Worm (Caenorhabditis elegans): Measurements from ENCODE around the gene srx-93.
"Not testable (repeated sequence)": the region's sequence is repeated elsewhere in the genome, so short reads cannot be mapped to it uniquely, and the experiment has no call there.

Gene srx-93

DNA sequence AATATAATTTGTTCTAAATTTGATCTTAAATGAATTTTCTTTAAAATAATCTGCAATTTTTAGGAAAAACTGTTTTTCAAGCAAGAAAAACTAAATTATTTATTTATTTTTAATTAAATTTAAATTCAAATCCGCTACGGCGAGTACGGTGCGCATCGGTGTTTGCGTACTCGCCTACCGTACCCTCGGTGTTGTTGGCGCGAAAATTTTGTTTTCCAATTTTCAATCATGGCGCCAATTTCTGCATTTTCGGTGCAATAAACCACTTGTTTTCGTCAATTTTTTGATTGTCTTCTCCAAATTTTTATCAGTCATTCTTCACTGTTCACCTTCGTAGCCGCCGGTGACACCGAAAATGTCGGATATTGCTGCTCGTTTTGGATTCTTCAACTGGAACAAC is 41.7 kb downstream of the srx-93 start, which contains the start of gene pygl-1:
TSS of gene pygl-1 (plus strand) at position 211 of the 400 bp plus-strand sequence.
- TF ChIP-seq lsy-2 (tag; optimal IDR thresholded peaks at IDR 0.05) (peak in 1 of 2 experiments; percentile 81), fos-1 (tag; optimal IDR thresholded peaks at IDR 0.05) (no peak), peb-1 (tag; optimal IDR thresholded peaks at IDR 0.05) (no peak), unc-62 (GFP tag; optimal IDR thresholded peaks at IDR 0.05) (no peak), Y55F3AM.14 (GFP tag; optimal IDR thresholded peaks at IDR 0.05) (no peak), nhr-77 (tag; optimal IDR thresholded peaks at IDR 0.05) (no peak)

DNA sequence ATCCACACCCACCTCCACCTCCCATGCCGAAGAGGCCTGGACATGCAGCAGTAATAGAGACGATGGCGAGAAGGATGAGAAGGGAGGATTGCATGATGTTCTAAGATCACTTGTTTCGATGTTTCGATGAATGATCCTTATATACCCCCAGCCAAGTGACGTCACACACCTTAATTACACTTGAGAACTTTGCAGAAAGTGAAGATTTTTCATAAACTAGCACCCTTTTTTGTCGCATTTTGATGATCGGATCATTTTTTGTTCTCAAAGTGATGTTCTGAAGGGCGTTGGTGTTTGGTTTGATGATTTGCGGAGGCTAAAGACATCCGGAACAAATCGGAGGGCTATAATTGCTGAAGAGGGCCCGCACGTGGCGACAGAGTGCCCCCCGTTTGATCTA is 44.7 kb downstream of the srx-93 start, which contains the start of gene grl-27:
TSS of gene grl-27 (minus strand) at position 101 of the 400 bp plus-strand sequence.
- TF ChIP-seq blmp-1 (tag; optimal IDR thresholded peaks at IDR 0.05; ENCODE audit: insufficient read depth) (no peak), crh-2 (tag; optimal IDR thresholded peaks at IDR 0.05) (no peak), gmeb-1 (tag; optimal IDR thresholded peaks at IDR 0.05) (no peak), elt-1 (tag; optimal IDR thresholded peaks at IDR 0.05) (no peak), sma-3 (GFP tag; optimal IDR thresholded peaks at IDR 0.05) (no peak), nhr-129 (tag; optimal IDR thresholded peaks at IDR 0.05) (no peak), lin-39 (tag; optimal IDR thresholded peaks at IDR 0.05) (no peak), nhr-11 (tag; optimal IDR thresholded peaks at IDR 0.05) (no peak), nhr-10 (tag; optimal IDR thresholded peaks at IDR 0.05) (no peak), elt-3 (tag; optimal IDR thresholded peaks at IDR 0.05) (no peak), lin-11 (tag; optimal IDR thresholded peaks at IDR 0.05) (no peak), zag-1 (tag; optimal IDR thresholded peaks at IDR 0.05) (no peak), C34F6.9 (tag; optimal IDR thresholded peaks at IDR 0.05) (no peak), skn-1 (tag; optimal IDR thresholded peaks at IDR 0.05) (no peak)

DNA sequence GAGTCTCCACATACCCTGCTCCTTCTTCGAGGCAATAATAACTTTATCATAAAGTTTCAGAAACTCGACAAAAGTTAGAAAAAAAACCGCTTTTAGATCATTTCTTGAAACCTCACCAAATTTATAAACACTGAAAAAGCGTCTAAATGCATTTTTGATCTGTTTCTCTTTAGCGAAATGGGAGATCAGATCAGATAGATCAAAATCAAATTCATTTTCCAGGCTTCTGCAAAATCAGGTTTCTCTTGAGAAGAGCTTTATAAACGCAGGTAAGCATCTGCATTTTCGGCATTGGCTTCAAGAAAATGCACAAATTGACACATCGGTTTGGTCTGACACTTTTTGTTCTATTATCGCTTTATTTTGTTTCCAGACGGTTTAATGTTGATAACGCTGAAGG is 48.1 kb downstream of the srx-93 start, which contains the start of gene F40C5.1:
TSS of gene F40C5.1 (plus strand) at position 301 of the 400 bp plus-strand sequence.
- TF ChIP-seq dmd-4 (tag; optimal IDR thresholded peaks at IDR 0.05); crh-2 (tag; optimal IDR thresholded peaks at IDR 0.05); ama-1 (optimal IDR thresholded peaks at IDR 0.05): not testable (repeated sequence)

DNA sequence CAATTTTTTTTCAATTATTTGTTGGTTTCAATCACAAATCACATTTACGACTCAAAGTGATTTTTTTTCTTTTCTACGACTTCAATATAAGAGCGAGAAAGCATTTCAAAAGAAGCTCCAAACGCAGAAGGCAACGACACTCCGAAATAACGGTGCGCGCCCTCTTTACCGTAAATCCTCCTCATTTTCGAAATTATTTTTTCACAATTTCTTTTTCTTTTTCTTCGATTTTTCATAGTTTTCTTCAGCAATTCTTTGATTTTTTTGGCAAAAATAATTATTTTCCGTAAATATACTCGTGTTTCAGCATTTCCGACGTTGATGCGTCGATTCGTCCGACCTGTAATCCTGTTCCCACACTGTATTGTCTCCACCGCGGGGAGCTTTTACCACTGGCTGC is 49.8 kb downstream of the srx-93 start, which contains the start of gene F40C5.2:
TSS of gene F40C5.2 (plus strand) at position 301 of the 400 bp plus-strand sequence.
- TF ChIP-seq lin-13 (GFP tag; optimal IDR thresholded peaks at IDR 0.05); blmp-1 (tag; optimal IDR thresholded peaks at IDR 0.05; ENCODE audit: insufficient read depth); nhr-23 (tag; optimal IDR thresholded peaks at IDR 0.05): not testable (repeated sequence)

Measured in whole organism, L2 larva.